Worm (Caenorhabditis elegans) whole organism, L3 larva: ENCODE data around the gene T13F2.2.

ENCODE experiments used
- ZK546.5 ChIP-seq: sonication (generic microtip); optimal IDR thresholded peaks from 2 replicates; lab custom pipeline; 2017; ENCODE audit warnings: missing biosample characterization, missing genetic modification characterization
- ama-1 ChIP-seq: fragments of 150-350 bp; optimal IDR thresholded peaks from 2 replicates; lab custom pipeline; 2018
- ceh-16 ChIP-seq: sonication (generic microtip); optimal IDR thresholded peaks from 2 replicates; lab custom pipeline; 2017; ENCODE audit warnings: missing biosample characterization, missing genetic modification characterization
- ceh-28 ChIP-seq: fragments of 150-350 bp; optimal IDR thresholded peaks from 2 replicates; lab custom pipeline; 2014; ENCODE audit warnings: missing biosample characterization, missing genetic modification reagents, missing genetic modification characterization
- ceh-9 ChIP-seq: sonication (generic microtip); optimal IDR thresholded peaks from 2 replicates; lab custom pipeline; 2018; ENCODE audit warnings: missing biosample characterization, missing genetic modification characterization
- elt-1 ChIP-seq: fragments of 150-350 bp; optimal IDR thresholded peaks from 2 replicates; lab custom pipeline; 2014; ENCODE audit warnings: missing biosample characterization, missing genetic modification characterization
- elt-2 ChIP-seq: sonication (generic microtip); optimal IDR thresholded peaks from 2 replicates; lab custom pipeline; 2016; ENCODE audit warnings: missing genetic modification reagents, mild to moderate bottlenecking, missing genetic modification characterization, missing compliant biosample characterization
- elt-3 ChIP-seq, 3 experiments: fragments of 150-350 bp in 1 of 3; sonication (generic microtip) in 2 of 3; optimal IDR thresholded peaks; 2 replicates in 2 of 3; 4 replicates in 1 of 3; lab custom pipeline; 2014 to 2017; ENCODE audit warnings: missing biosample characterization in 3 of 3, missing genetic modification characterization in 3 of 3
- fkh-2 ChIP-seq: fragments of 150-350 bp; optimal IDR thresholded peaks from 2 replicates; lab custom pipeline; 2014; ENCODE audit warnings: missing biosample characterization, missing genetic modification reagents, missing genetic modification characterization
- fos-1 ChIP-seq: fragments of 150-350 bp; optimal IDR thresholded peaks from 2 replicates; lab custom pipeline; 2014; ENCODE audit warnings: missing biosample characterization, missing genetic modification characterization
- lin-15B ChIP-seq: fragments of 150-350 bp; optimal IDR thresholded peaks from 2 replicates; lab custom pipeline; 2014; ENCODE audit warnings: missing biosample characterization, missing genetic modification characterization
- mdl-1 ChIP-seq: fragments of 150-350 bp; optimal IDR thresholded peaks from 2 replicates; lab custom pipeline; 2014; ENCODE audit warnings: missing biosample characterization, missing genetic modification characterization
- mml-1 ChIP-seq: fragments of 150-350 bp; sonication (generic microtip); optimal IDR thresholded peaks from 3 replicates; lab custom pipeline; 2014; ENCODE audit warnings: missing biosample characterization, missing genetic modification characterization
- nhr-11 ChIP-seq: fragments of 150-350 bp; optimal IDR thresholded peaks from 2 replicates; lab custom pipeline; 2014; ENCODE audit warnings: missing biosample characterization, missing genetic modification characterization
- nhr-12 ChIP-seq: fragments of 150-350 bp; optimal IDR thresholded peaks from 2 replicates; lab custom pipeline; 2014; ENCODE audit warnings: missing biosample characterization, missing genetic modification characterization
- nhr-23 ChIP-seq: fragments of 150-350 bp; optimal IDR thresholded peaks from 2 replicates; lab custom pipeline; 2014; ENCODE audit warnings: missing biosample characterization, missing genetic modification reagents, missing genetic modification characterization
- nhr-237 ChIP-seq: fragments of 150-350 bp; optimal IDR thresholded peaks from 2 replicates; lab custom pipeline; 2014; ENCODE audit warnings: missing biosample characterization, missing genetic modification characterization
- nhr-28 ChIP-seq: fragments of 150-350 bp; optimal IDR thresholded peaks from 2 replicates; lab custom pipeline; 2014; ENCODE audit warnings: missing biosample characterization, missing genetic modification characterization
- nhr-43 ChIP-seq: sonication (generic microtip); optimal IDR thresholded peaks from 2 replicates; lab custom pipeline; 2016; ENCODE audit warnings: mild to moderate bottlenecking, missing genetic modification characterization, missing compliant biosample characterization; ENCODE audit not compliant: poor library complexity, severe bottlenecking
- nhr-76 ChIP-seq: fragments of 150-350 bp; sonication (generic microtip); optimal IDR thresholded peaks from 5 replicates; lab custom pipeline; 2014; ENCODE audit warnings: missing biosample characterization, missing genetic modification characterization
- nhr-77 ChIP-seq: fragments of 150-350 bp; optimal IDR thresholded peaks from 2 replicates; lab custom pipeline; 2014; ENCODE audit warnings: missing biosample characterization, missing genetic modification characterization
- pha-4 ChIP-seq: fragments of 150-350 bp; optimal IDR thresholded peaks from 2 replicates; lab custom pipeline; 2014; ENCODE audit warnings: missing biosample characterization, missing genetic modification reagents, missing genetic modification characterization
- pqm-1 ChIP-seq: fragments of 150-350 bp; optimal IDR thresholded peaks from 2 replicates; lab custom pipeline; 2017; ENCODE audit warnings: missing biosample characterization, missing genetic modification characterization, inconsistent platforms
- sea-2 ChIP-seq: fragments of 150-350 bp; sonication (generic microtip); optimal IDR thresholded peaks from 4 replicates; lab custom pipeline; 2014; ENCODE audit warnings: missing biosample characterization, missing genetic modification reagents, missing genetic modification characterization
- tbx-2 ChIP-seq: sonication (generic microtip); optimal IDR thresholded peaks from 2 replicates; lab custom pipeline; 2016; ENCODE audit warnings: mild to moderate bottlenecking, missing genetic modification characterization, missing compliant biosample characterization
- unc-39 ChIP-seq: sonication (generic microtip); optimal IDR thresholded peaks from 4 replicates; lab custom pipeline; 2017; ENCODE audit warnings: missing biosample characterization, missing genetic modification characterization
- unc-62 ChIP-seq: fragments of 150-350 bp; sonication (generic microtip); optimal IDR thresholded peaks from 4 replicates; lab custom pipeline; 2014; ENCODE audit warnings: missing biosample characterization, missing genetic modification reagents, missing genetic modification characterization
- zag-1 ChIP-seq: fragments of 150-350 bp; optimal IDR thresholded peaks from 2 replicates; lab custom pipeline; 2014; ENCODE audit warnings: missing biosample characterization, missing genetic modification characterization
- ztf-11 ChIP-seq: fragments of 150-350 bp; optimal IDR thresholded peaks from 2 replicates; lab custom pipeline; 2014; ENCODE audit warnings: missing biosample characterization, missing genetic modification characterization
- ztf-4 ChIP-seq: fragments of 150-350 bp; optimal IDR thresholded peaks from 2 replicates; lab custom pipeline; 2014; ENCODE audit warnings: missing biosample characterization, missing genetic modification characterization

Gene T13F2.2

DNA sequence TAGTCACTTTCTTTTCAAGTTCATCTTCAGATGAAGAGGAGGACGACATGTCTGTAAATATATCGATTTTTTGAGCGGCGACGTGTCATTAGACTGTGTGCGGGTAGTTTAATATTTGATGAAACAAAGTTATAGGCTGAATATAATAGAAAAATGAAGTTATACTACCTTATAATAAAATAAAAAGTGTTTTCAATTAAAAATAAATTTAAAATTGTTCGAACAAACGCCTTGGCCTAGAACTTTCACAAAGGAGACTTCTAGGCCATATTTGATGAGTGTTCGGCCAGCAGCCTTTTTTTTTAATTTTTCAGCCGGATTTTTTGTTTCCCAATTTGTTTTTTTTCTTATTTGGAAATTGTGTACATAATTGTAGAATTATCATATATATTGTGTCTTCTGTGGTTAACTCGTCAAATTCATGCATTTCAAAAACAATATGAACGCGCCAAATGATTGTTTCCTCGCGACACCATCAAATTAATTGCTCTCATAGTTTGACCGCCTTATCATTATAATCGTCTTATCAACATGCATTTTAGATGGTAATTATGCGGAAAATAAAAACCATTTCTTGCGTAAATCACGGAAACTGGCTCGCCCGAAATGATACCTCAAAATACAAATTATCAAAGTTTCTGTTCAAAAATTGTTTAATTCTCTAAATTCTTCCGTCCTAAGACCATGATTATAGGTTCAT is at the start of gene T13F2.2:
TSS of gene T13F2.2 (minus strand) at position 51 of the 700 bp plus-strand sequence.
- peak; percentile 2 for TF ChIP-seq nhr-43 (tag; lab: Kevin White, UChicago)
- TF ChIP-seq sea-2 (GFP tag; lab: Kevin White, UChicago): no peak
- peak; percentile 20 for TF ChIP-seq lin-15B
- TF ChIP-seq pqm-1 (tag; lab: Kevin White, UChicago): peak; percentile 59
- TF ChIP-seq elt-2 (tag; lab: Kevin White, UChicago): peak; percentile 69

DNA sequence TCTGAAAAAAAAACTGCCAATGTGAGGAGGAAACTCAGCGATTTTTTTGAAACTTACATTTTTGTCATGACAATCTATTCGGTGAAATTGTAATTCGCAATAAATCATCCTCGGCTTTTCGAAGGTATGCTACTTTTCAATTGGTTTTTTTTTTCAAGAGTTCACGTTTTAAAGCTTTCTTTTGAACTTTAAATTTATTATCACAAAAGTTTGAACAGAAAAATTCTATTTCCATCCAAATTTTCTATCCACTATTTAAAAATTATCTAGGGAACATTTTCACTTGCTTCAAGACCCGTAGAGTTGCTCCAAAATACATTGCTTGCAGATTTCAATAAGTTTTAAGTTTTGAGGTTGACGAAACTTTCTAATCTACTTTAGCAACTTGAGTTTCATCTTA is 49.4 kb upstream of the T13F2.2 start, which contains the start of gene K07F5.6:
TSS of gene K07F5.6 (minus strand) at position 101 of the 400 bp plus-strand sequence.
- TF ChIP-seq ceh-28 (tag; lab: Kevin White, UChicago) (no peak), ztf-4 (tag; lab: Kevin White, UChicago) (no peak), ztf-11 (tag; lab: Kevin White, UChicago) (no peak), ceh-9 (tag; lab: Kevin White, UChicago) (no peak), fos-1 (tag; lab: Kevin White, UChicago) (no peak), nhr-77 (no peak), nhr-28 (tag; lab: Kevin White, UChicago) (no peak), elt-2 (tag; lab: Kevin White, UChicago) (no peak), zag-1 (tag; lab: Kevin White, UChicago) (no peak), ama-1 (no peak), mml-1 (tag; lab: Kevin White, UChicago) (no peak), tbx-2 (tag; lab: Kevin White, UChicago) (no peak), nhr-23 (tag; lab: Kevin White, UChicago) (no peak), ZK546.5 (no peak), ceh-16 (tag; lab: Kevin White, UChicago) (no peak), mdl-1 (no peak)

- TF ChIP-seq unc-62 (GFP tag; lab: Kevin White, UChicago) (no peak), ceh-16 (tag; lab: Kevin White, UChicago) (no peak), unc-39 (no peak), ztf-4 (tag; lab: Kevin White, UChicago) (no peak), pha-4 (tag; lab: Kevin White, UChicago) (no peak), nhr-237 (tag; lab: Kevin White, UChicago) (no peak), zag-1 (tag; lab: Kevin White, UChicago) (no peak), fkh-2 (no peak), sea-2 (GFP tag; lab: Kevin White, UChicago) (no peak), nhr-28 (tag; lab: Kevin White, UChicago) (no peak), nhr-12 (tag; lab: Kevin White, UChicago) (no peak)
Observed at ce11 chrIV:9843760-9844159, 46.6 kb upstream of the T13F2.2 start, which contains the start of gene nspd-2. nspd-2 (plus strand) TSS chrIV:9844060.

DNA sequence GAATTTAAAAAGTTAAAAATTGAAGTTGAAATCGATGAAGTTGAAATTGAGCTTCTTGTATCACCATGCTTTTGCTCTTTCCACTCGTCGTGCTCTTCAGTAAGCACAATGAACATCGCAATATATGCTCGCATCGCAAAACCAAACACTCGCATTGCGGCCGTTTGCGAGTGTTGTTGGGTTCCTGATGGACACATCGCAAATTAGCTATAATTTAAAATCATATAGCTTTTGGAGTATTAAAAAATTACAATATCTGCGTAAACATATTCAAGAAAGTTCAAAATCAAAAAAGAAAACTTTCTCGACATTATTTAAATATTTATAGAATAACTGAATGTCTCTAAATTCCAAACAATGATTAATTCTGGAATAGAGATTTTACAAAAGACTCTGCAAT is 44.9 kb upstream of the T13F2.2 start, which contains the start of gene K07F5.17:
TSS of gene K07F5.17 (plus strand) at position 301 of the 400 bp plus-strand sequence.
- TF ChIP-seq ama-1: no peak
- TF ChIP-seq, all 47 proteins: peak for 0

DNA sequence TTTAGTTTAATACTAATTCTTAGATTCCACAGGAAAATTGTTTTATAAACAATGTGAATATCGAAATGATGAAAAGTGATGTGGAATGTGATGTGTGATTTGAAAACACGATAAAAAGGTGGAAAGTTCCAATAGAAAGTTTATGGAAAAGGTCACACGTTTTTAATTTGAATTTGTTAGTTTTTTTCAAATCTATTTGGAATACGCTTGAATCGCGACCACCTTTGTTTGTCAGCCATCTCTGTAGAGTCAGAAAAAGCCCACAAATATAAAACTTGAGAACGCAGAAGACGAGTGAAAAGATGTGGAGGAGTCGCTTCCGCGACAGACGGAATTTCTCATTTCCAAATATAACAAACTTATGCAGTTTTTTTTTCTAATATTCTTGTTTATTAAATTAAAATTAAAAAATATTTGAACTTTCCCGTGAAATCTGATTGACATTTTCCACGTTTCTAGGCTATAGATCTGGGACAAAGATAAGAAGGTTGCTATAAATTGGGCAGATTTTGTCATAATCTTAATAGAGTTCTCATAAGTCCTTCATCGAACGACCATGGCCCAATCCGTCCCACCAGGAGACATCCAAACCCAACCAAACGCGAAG is 43.9 kb upstream of the T13F2.2 start, which contains the start of the genes kin-24 and msp-56:
TSS of gene kin-24 (minus strand) at position 101 of the 607 bp plus-strand sequence.
TSS of gene msp-56 (plus strand) at position 557 of the 607 bp plus-strand sequence.
- TF ChIP-seq pha-4 (tag; lab: Kevin White, UChicago) (no peak), mml-1 (tag; lab: Kevin White, UChicago) (no peak), nhr-76 (tag; lab: Kevin White, UChicago) (no peak), pqm-1 (tag; lab: Kevin White, UChicago) (no peak), ztf-11 (tag; lab: Kevin White, UChicago) (no peak), nhr-11 (tag; lab: Kevin White, UChicago) (no peak), elt-1 (tag; lab: Kevin White, UChicago) (no peak), nhr-237 (tag; lab: Kevin White, UChicago) (no peak), fos-1 (tag; lab: Kevin White, UChicago) (no peak), sea-2 (GFP tag; lab: Kevin White, UChicago) (no peak), unc-62 (GFP tag; lab: Kevin White, UChicago) (no peak), elt-3 (tag; optimal IDR thresholded peaks at IDR 0.05; lab: Kevin White, UChicago) (no peak)
